Fruit fly (Drosophila melanogaster) whole organism, embryonic: Measurements from ENCODE around the gene CG12056.

Experiments
- Abd-B ChIP-seq: fragments of 200-800 bp; sonication (Bioruptor generic); optimal IDR thresholded peaks from 2 replicates; lab custom pipeline; 2018; ENCODE audit warnings: missing biosample characterization, mild to moderate bottlenecking, missing genetic modification characterization, moderate library complexity
- Atf-2 ChIP-seq: fragments of 200-800 bp; sonication (Bioruptor generic); optimal IDR thresholded peaks from 2 replicates; lab custom pipeline; 2016; ENCODE audit warnings: missing biosample characterization, missing genetic modification characterization
- Bteb2 ChIP-seq: fragments of 200-800 bp; sonication (Bioruptor generic); optimal IDR thresholded peaks from 2 replicates; lab custom pipeline; 2016; ENCODE audit warnings: missing biosample characterization, missing genetic modification characterization
- CG11560 ChIP-seq: fragments of 200-800 bp; sonication (Bioruptor generic); IDR thresholded peaks from 3 replicates; pipeline ENCODE4 v1.3.6; 2022; ENCODE audit warnings: missing biosample characterization, missing genetic modification characterization
- CG12391 ChIP-seq: fragments of 200-800 bp; sonication (Bioruptor generic); optimal IDR thresholded peaks from 3 replicates; lab custom pipeline; 2018; ENCODE audit warnings: missing biosample characterization, mild to moderate bottlenecking, missing genetic modification characterization, moderate library complexity
- CG15479 ChIP-seq: fragments of 200-800 bp; sonication (Bioruptor generic); optimal IDR thresholded peaks from 3 replicates; lab custom pipeline; 2019; ENCODE audit warnings: missing biosample characterization, mild to moderate bottlenecking, missing genetic modification characterization, moderate library complexity
- CG16813 ChIP-seq: fragments of 200-800 bp; sonication (Bioruptor generic); IDR thresholded peaks from 3 replicates; pipeline ENCODE4 v1.3.6; 2022; ENCODE audit warnings: missing biosample characterization, missing genetic modification characterization; ENCODE audit not compliant: partially characterized antibody
- CG17328 ChIP-seq: fragments of 200-800 bp; sonication (Bioruptor generic); IDR thresholded peaks from 2 replicates; pipeline ENCODE4 v1.3.6; 2022; ENCODE audit warnings: missing biosample characterization, missing genetic modification characterization
- CG17802 ChIP-seq: fragments of 200-800 bp; sonication (Bioruptor generic); optimal IDR thresholded peaks from 2 replicates; lab custom pipeline; 2018; ENCODE audit warnings: missing biosample characterization, mild to moderate bottlenecking, missing genetic modification characterization, moderate library complexity
- CG17912 ChIP-seq: fragments of 200-800 bp; sonication (Bioruptor generic); optimal IDR thresholded peaks from 2 replicates; lab custom pipeline; 2018; ENCODE audit warnings: missing biosample characterization, mild to moderate bottlenecking, missing genetic modification characterization
- CG2678 ChIP-seq: fragments of 200-800 bp; sonication (Bioruptor generic); optimal IDR thresholded peaks from 3 replicates; lab custom pipeline; 2019; ENCODE audit warnings: missing biosample characterization, mild to moderate bottlenecking, missing genetic modification characterization, moderate library complexity
- CG31441 ChIP-seq: fragments of 200-800 bp; sonication (Bioruptor generic); IDR thresholded peaks from 2 replicates; pipeline ENCODE4 v1.3.6; 2022; ENCODE audit warnings: missing biosample characterization, missing genetic modification characterization
- CG32772 ChIP-seq: fragments of 200-800 bp; sonication (Bioruptor generic); IDR thresholded peaks from 2 replicates; pipeline ENCODE4 v1.3.6; 2022; ENCODE audit warnings: missing biosample characterization, missing genetic modification characterization
- CG34224 ChIP-seq: fragments of 200-800 bp; sonication (Bioruptor generic); IDR thresholded peaks from 3 replicates; pipeline ENCODE4 v1.3.6; 2022; ENCODE audit warnings: missing biosample characterization, missing genetic modification characterization; ENCODE audit not compliant: partially characterized antibody
- CG3726 ChIP-seq: fragments of 200-800 bp; sonication (Bioruptor generic); IDR thresholded peaks from 3 replicates; pipeline ENCODE4, ENCODE4 v1.3.6; 2022; ENCODE audit warnings: missing biosample characterization, missing genetic modification characterization
- CG6813 ChIP-seq: fragments of 200-800 bp; sonication (Bioruptor generic); optimal IDR thresholded peaks from 2 replicates; lab custom pipeline; 2017; ENCODE audit warnings: missing biosample characterization, missing genetic modification characterization, mild to moderate bottlenecking, moderate library complexity, missing genetic modification reagents
- CG7372 ChIP-seq: fragments of 200-800 bp; sonication (Bioruptor generic); IDR thresholded peaks from 2 replicates; pipeline ENCODE4 v1.3.6; 2022; ENCODE audit warnings: missing biosample characterization, missing genetic modification characterization
- CG7786 ChIP-seq: fragments of 200-800 bp; sonication (Bioruptor generic); optimal IDR thresholded peaks from 2 replicates; lab custom pipeline; 2016; ENCODE audit warnings: missing biosample characterization, missing genetic modification characterization
- CG7928 ChIP-seq: fragments of 200-800 bp; sonication (Bioruptor generic); optimal IDR thresholded peaks from 2 replicates; lab custom pipeline; 2017; ENCODE audit warnings: missing biosample characterization, mild to moderate bottlenecking, missing genetic modification characterization
- CG9817 ChIP-seq: fragments of 200-800 bp; sonication (Bioruptor generic); optimal IDR thresholded peaks from 2 replicates; lab custom pipeline; 2018; ENCODE audit warnings: missing biosample characterization, mild to moderate bottlenecking, missing genetic modification characterization, moderate library complexity
- CkIIα-i1 ChIP-seq: fragments of 200-800 bp; sonication (Bioruptor generic); IDR thresholded peaks from 2 replicates; pipeline ENCODE4 v1.3.6; 2022; ENCODE audit warnings: missing biosample characterization, missing genetic modification characterization
- Dref ChIP-seq: fragments of 200-800 bp; sonication (Bioruptor generic); IDR thresholded peaks from 2 replicates; pipeline ENCODE4 v1.3.6; 2022; ENCODE audit warnings: missing biosample characterization, missing genetic modification characterization
- Fer3 ChIP-seq: fragments of 200-800 bp; sonication (Bioruptor generic); optimal IDR thresholded peaks from 2 replicates; lab custom pipeline; 2018; ENCODE audit warnings: missing biosample characterization, mild to moderate bottlenecking, missing genetic modification characterization, moderate library complexity
- HLH3B ChIP-seq: fragments of 200-800 bp; sonication (Bioruptor generic); IDR thresholded peaks from 2 replicates; pipeline ENCODE4 v1.3.6; 2022; ENCODE audit warnings: missing biosample characterization, missing genetic modification characterization
- Hey ChIP-seq: fragments of 200-800 bp; sonication (Bioruptor generic); optimal IDR thresholded peaks from 3 replicates; lab custom pipeline; 2018; ENCODE audit warnings: missing biosample characterization, mild to moderate bottlenecking, missing genetic modification characterization
- Mad ChIP-seq: fragments of 200-800 bp; sonication (Bioruptor generic); optimal IDR thresholded peaks from 2 replicates; lab custom pipeline; 2016; ENCODE audit warnings: missing biosample characterization, missing genetic modification characterization
- NC2α ChIP-seq: fragments of 200-800 bp; sonication (Bioruptor generic); optimal IDR thresholded peaks from 2 replicates; lab custom pipeline; 2016; ENCODE audit warnings: missing biosample characterization, missing genetic modification characterization
- Neu2 ChIP-seq: fragments of 200-800 bp; sonication (Bioruptor generic); optimal IDR thresholded peaks from 3 replicates; lab custom pipeline; 2016; ENCODE audit warnings: missing biosample characterization, missing genetic modification characterization, borderline replicate concordance
- Poxn ChIP-seq: fragments of 200-800 bp; sonication (Bioruptor generic); IDR thresholded peaks from 2 replicates; pipeline ENCODE4 v1.3.6; 2022; ENCODE audit warnings: missing biosample characterization, missing genetic modification characterization
- Scr ChIP-seq: fragments of 200-800 bp; sonication (Bioruptor generic); IDR thresholded peaks from 2 replicates; pipeline ENCODE4 v1.3.6; 2022; ENCODE audit warnings: missing biosample characterization, missing genetic modification characterization; ENCODE audit not compliant: partially characterized antibody
- Sry-β ChIP-seq: fragments of 200-800 bp; sonication (Bioruptor generic); optimal IDR thresholded peaks from 2 replicates; lab custom pipeline; 2018; ENCODE audit warnings: missing biosample characterization, mild to moderate bottlenecking, missing genetic modification characterization, moderate library complexity
- Tbp ChIP-seq: fragments of >200 bp; optimal IDR thresholded peaks from 2 replicates; lab custom pipeline; 2018; ENCODE audit warnings: missing biosample characterization, missing genetic modification characterization
- ato ChIP-seq: fragments of 200-800 bp; sonication (Bioruptor generic); IDR thresholded peaks from 2 replicates; pipeline ENCODE4 v1.3.6; 2022; ENCODE audit warnings: missing biosample characterization, missing genetic modification characterization; ENCODE audit not compliant: partially characterized antibody
- cad ChIP-seq: fragments of >200 bp; optimal IDR thresholded peaks from 2 replicates; lab custom pipeline; 2017; ENCODE audit warnings: missing biosample characterization, missing genetic modification characterization
- caup ChIP-seq: fragments of 200-800 bp; sonication (Bioruptor generic); optimal IDR thresholded peaks from 3 replicates; lab custom pipeline; 2017; ENCODE audit warnings: missing biosample characterization, mild to moderate bottlenecking, missing genetic modification characterization, moderate library complexity; ENCODE audit not compliant: severe bottlenecking
- cwo ChIP-seq: fragments of 200-800 bp; sonication (Bioruptor generic); optimal IDR thresholded peaks from 3 replicates; lab custom pipeline; 2017; ENCODE audit warnings: missing biosample characterization, missing genetic modification characterization, mild to moderate bottlenecking, moderate library complexity, missing genetic modification reagents
- emc ChIP-seq: fragments of 200-800 bp; sonication (Bioruptor generic); optimal IDR thresholded peaks from 2 replicates; lab custom pipeline; 2016; ENCODE audit warnings: missing biosample characterization, missing genetic modification characterization
- gcm ChIP-seq: fragments of 200-800 bp; sonication (Bioruptor generic); optimal IDR thresholded peaks from 2 replicates; lab custom pipeline; 2019; ENCODE audit warnings: missing biosample characterization, mild to moderate bottlenecking, missing genetic modification characterization, moderate library complexity
- hb ChIP-seq: fragments of 200-800 bp; sonication (Bioruptor generic); IDR thresholded peaks from 3 replicates; pipeline ENCODE4 v1.3.6; 2022; ENCODE audit warnings: missing biosample characterization, missing genetic modification characterization; ENCODE audit not compliant: partially characterized antibody
- maf-S ChIP-seq: fragments of 200-800 bp; sonication (Bioruptor generic); optimal IDR thresholded peaks from 2 replicates; lab custom pipeline; 2016; ENCODE audit warnings: missing biosample characterization, missing genetic modification characterization
- onecut ChIP-seq: fragments of 200-800 bp; sonication (Bioruptor generic); IDR thresholded peaks from 2 replicates; pipeline ENCODE4 v1.3.6; 2022; ENCODE audit warnings: missing biosample characterization, missing genetic modification characterization
- pfk ChIP-seq: fragments of 200-800 bp; sonication (Bioruptor generic); optimal IDR thresholded peaks from 2 replicates; lab custom pipeline; 2018; ENCODE audit warnings: missing biosample characterization, mild to moderate bottlenecking, missing genetic modification characterization, moderate library complexity
- pho ChIP-seq: fragments of 200-800 bp; sonication (Bioruptor generic); optimal IDR thresholded peaks from 2 replicates; lab custom pipeline; 2016; ENCODE audit warnings: missing biosample characterization, missing genetic modification characterization
- ranshi ChIP-seq: fragments of 200-800 bp; sonication (Bioruptor generic); IDR thresholded peaks from 2 replicates; pipeline ENCODE4 v1.3.6; 2022; ENCODE audit warnings: missing biosample characterization, missing genetic modification characterization
- shn ChIP-seq: fragments of 200-800 bp; sonication (Bioruptor generic); optimal IDR thresholded peaks from 3 replicates; lab custom pipeline; 2016; ENCODE audit warnings: missing biosample characterization, missing genetic modification characterization
- sim ChIP-seq: fragments of 200-800 bp; sonication (Bioruptor generic); IDR thresholded peaks from 2 replicates; pipeline ENCODE4 v1.3.6; 2022; ENCODE audit warnings: missing biosample characterization, missing genetic modification characterization
- tio ChIP-seq: fragments of 200-800 bp; sonication (Bioruptor generic); optimal IDR thresholded peaks from 2 replicates; lab custom pipeline; 2017; ENCODE audit warnings: missing biosample characterization, missing genetic modification characterization, inconsistent platforms
- usp ChIP-seq: fragments of >200 bp; optimal IDR thresholded peaks from 2 replicates; lab custom pipeline; 2017; ENCODE audit warnings: missing biosample characterization, missing genetic modification characterization
- vnd ChIP-seq: fragments of 200-800 bp; sonication (Bioruptor generic); IDR thresholded peaks from 3 replicates; pipeline ENCODE4 v1.3.6; 2022; ENCODE audit warnings: missing biosample characterization, missing genetic modification characterization; ENCODE audit not compliant: partially characterized antibody
- zen ChIP-seq: fragments of 200-800 bp; sonication (Bioruptor generic); optimal IDR thresholded peaks from 3 replicates; lab custom pipeline; 2018; ENCODE audit warnings: missing biosample characterization, mild to moderate bottlenecking, missing genetic modification characterization, moderate library complexity

Gene CG12056

dm6 chrX:9152127-9152598 lies 40.3 kb upstream of the CG12056 start (continued):
- TF ChIP-seq CG34224 (no peak; the same call in 2 of the 3 replicates), ranshi (GFP tag; lab: Robert Waterston, UW) (peak; percentile 5; the same call in 1 of the 2 replicates), pfk (no peak), cad (GFP tag; lab: Kevin White, UChicago) (no peak), CG7786 (GFP tag; lab: Kevin White, UChicago) (no peak), sim (peak; percentile 23; the same call in 1 of the 2 replicates), CG16813 (GFP tag; lab: Robert Waterston, UW) (no peak), caup (no peak), CG3726 (GFP tag; lab: Robert Waterston, UW) (no peak), emc (no peak), CG17912 (GFP tag; lab: Kevin White, UChicago) (no peak), CG12391 (peak; percentile 31), vnd (GFP tag; lab: Robert Waterston, UW) (no peak), CG32772 (0 out of 2 replicates have a peak, but pooled peaks have one; percentile 29), CG2678 (tag; lab: Kevin White, UChicago) (no peak), Sry-β (no peak), Scr (no peak), ato (GFP tag; lab: Robert Waterston, UW) (no peak), Atf-2 (GFP tag; lab: Kevin White, UChicago) (no peak), CG11560 (tag; lab: Robert Waterston, UW) (no peak), gcm (GFP tag; lab: Kevin White, UChicago) (peak; percentile 39), CkIIα-i1 (GFP tag; lab: Robert Waterston, UW) (no peak), CG17328 (GFP tag; lab: Robert Waterston, UW) (0 out of 2 replicates have a peak, but pooled peaks have one; percentile 11), Tbp (no peak), CG15479 (GFP tag; lab: Kevin White, UChicago) (no peak), Poxn (GFP tag; lab: Robert Waterston, UW) (no peak), NC2α (GFP tag; lab: Kevin White, UChicago) (no peak), shn (GFP tag; lab: Kevin White, UChicago) (no peak), CG7372 (GFP tag; lab: Robert Waterston, UW) (no peak), cwo (GFP tag; lab: Kevin White, UChicago) (peak; percentile 39), pho (GFP tag; lab: Kevin White, UChicago) (no peak), Hey (tag; lab: Kevin White, UChicago) (no peak), Dref (GFP tag; lab: Robert Waterston, UW) (no peak), tio (GFP tag; lab: Kevin White, UChicago) (no peak), zen (no peak), CG9817 (tag; lab: Kevin White, UChicago) (no peak), hb (no peak), Bteb2 (GFP tag; lab: Kevin White, UChicago) (peak; percentile 17), Mad (GFP tag; lab: Kevin White, UChicago) (no peak), CG31441 (GFP tag; lab: Robert Waterston, UW) (0 out of 2 replicates have a peak, but pooled peaks have one; percentile 14), Abd-B (no peak), onecut (GFP tag; lab: Robert Waterston, UW) (peak; percentile 71; the same call in 1 of the 2 replicates), maf-S (GFP tag; lab: Kevin White, UChicago) (no peak), HLH3B (peak; percentile 53; the same call in 1 of the 2 replicates), CG6813 (GFP tag; lab: Kevin White, UChicago) (no peak), CG7928 (no peak), usp (GFP tag; lab: Kevin White, UChicago) (no peak), Neu2 (GFP tag; lab: Kevin White, UChicago) (no peak), Fer3 (tag; lab: Kevin White, UChicago) (no peak), CG17802 (tag; lab: Kevin White, UChicago) (no peak)
